Fruit fly (Drosophila melanogaster) whole organism, wandering third instar larva: Measurements from ENCODE around the gene RhoGAP68F.

Experiments
- CG32264 ChIP-seq: fragments of 200-800 bp; sonication (Bioruptor generic); optimal IDR thresholded peaks from 2 replicates; lab custom pipeline; 2016; ENCODE audit warnings: missing biosample characterization, missing genetic modification characterization
- CG9705 ChIP-seq: fragments of 200-800 bp; sonication (Bioruptor generic); optimal IDR thresholded peaks from 2 replicates; lab custom pipeline; 2018; ENCODE audit warnings: missing biosample characterization, mild to moderate bottlenecking, missing genetic modification characterization
- Dfd ChIP-seq: fragments of >200 bp; optimal IDR thresholded peaks from 2 replicates; lab custom pipeline; 2017; ENCODE audit warnings: missing biosample characterization, missing genetic modification characterization
- HLH106 ChIP-seq: fragments of 200-800 bp; optimal IDR thresholded peaks from 3 replicates; lab custom pipeline; 2019; ENCODE audit warnings: missing biosample characterization, mild to moderate bottlenecking, missing genetic modification characterization, moderate library complexity
- Hr83 ChIP-seq: fragments of 200-300 bp; sonication (Bioruptor generic); optimal IDR thresholded peaks from 2 replicates; lab custom pipeline; 2016; ENCODE audit warnings: missing biosample characterization, mild to moderate bottlenecking, missing genetic modification characterization, moderate library complexity; ENCODE audit not compliant: poor library complexity, severe bottlenecking
- Jra ChIP-seq: sonication (Bioruptor generic); optimal IDR thresholded peaks from 2 replicates; lab custom pipeline; 2016; ENCODE audit warnings: missing biosample characterization, missing genetic modification characterization
- foxo ChIP-seq, 2 experiments: fragments of 200-800 bp; sonication (Bioruptor generic); optimal IDR thresholded peaks; 2 replicates in 1 of 2; 3 replicates in 1 of 2; lab custom pipeline; 2016 to 2017; ENCODE audit warnings: missing biosample characterization in 2 of 2, missing genetic modification characterization in 2 of 2
- h ChIP-seq: fragments of 200-800 bp; sonication (Bioruptor generic); optimal IDR thresholded peaks from 3 replicates; lab custom pipeline; 2016; ENCODE audit warnings: missing biosample characterization, mild to moderate bottlenecking, missing genetic modification characterization
- lola ChIP-seq: fragments of >200 bp; optimal IDR thresholded peaks from 2 replicates; lab custom pipeline; 2017; ENCODE audit warnings: missing biosample characterization, missing genetic modification characterization
- pan ChIP-seq: fragments of >200 bp; optimal IDR thresholded peaks from 2 replicates; lab custom pipeline; 2017
- psq ChIP-seq: fragments of 200-800 bp; sonication (Bioruptor generic); optimal IDR thresholded peaks from 3 replicates; lab custom pipeline; 2017; ENCODE audit warnings: missing biosample characterization, mild to moderate bottlenecking, missing genetic modification characterization, moderate library complexity
- usp ChIP-seq: fragments of >200 bp; optimal IDR thresholded peaks from 2 replicates; lab custom pipeline; 2017; ENCODE audit warnings: missing biosample characterization, missing genetic modification characterization

DNA sequence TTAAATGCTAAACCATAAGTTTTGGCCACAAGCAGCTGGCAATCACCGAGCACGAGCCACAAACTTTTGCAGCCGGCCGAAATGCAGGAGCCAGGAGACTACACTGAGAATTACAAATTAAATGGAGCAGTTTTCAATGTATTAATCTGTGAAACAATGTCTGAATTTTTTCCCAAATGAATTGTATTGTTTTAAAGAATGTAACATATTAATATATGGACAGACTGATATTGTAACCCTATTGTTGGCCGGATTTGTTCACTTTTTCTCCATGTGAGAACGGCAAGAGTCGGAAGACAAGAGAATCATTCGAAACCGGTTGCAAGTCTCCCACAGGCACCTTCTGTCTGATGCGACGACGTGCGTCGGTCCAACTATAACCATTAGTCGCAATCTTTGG, 23.6 kb upstream of the RhoGAP68F start:
- TF ChIP-seq Hr83 (GFP tag; lab: Kevin White, UChicago): no peak
- peak; percentile 46 to 93 for TF ChIP-seq foxo (GFP tag; optimal IDR thresholded peaks at IDR 0.05; lab: Kevin White, UChicago)
- TF ChIP-seq h: peak; percentile 93
- TF ChIP-seq Jra (GFP tag; lab: Kevin White, UChicago): peak; percentile 78
- TF ChIP-seq Dfd (GFP tag; lab: Kevin White, UChicago): no peak
- no peak for TF ChIP-seq pan (lab: Kevin White, UChicago)
- TF ChIP-seq HLH106 (tag; lab: Kevin White, UChicago): peak; percentile 91
- peak; percentile 82 for TF ChIP-seq CG32264
- TF ChIP-seq lola (GFP tag; lab: Kevin White, UChicago): no peak
- TF ChIP-seq psq (GFP tag; lab: Kevin White, UChicago): peak; percentile 90
- peak; percentile 71 for TF ChIP-seq CG9705 (GFP tag; lab: Kevin White, UChicago)
- TF ChIP-seq usp (GFP tag; lab: Kevin White, UChicago): no peak
